Fruit fly (Drosophila melanogaster) whole organism, adult: Measurements from ENCODE around the gene emei.

ENCODE experiments used
- CG11617 ChIP-seq: fragments of 200-800 bp; sonication (Bioruptor generic); optimal IDR thresholded peaks from 2 replicates; lab custom pipeline; 2017; ENCODE audit warnings: mild to moderate bottlenecking, missing biosample characterization, missing genetic modification reagents, missing genetic modification characterization
- CG12768 ChIP-seq: fragments of 200-800 bp; sonication (Bioruptor generic); optimal IDR thresholded peaks from 2 replicates; lab custom pipeline; 2017; ENCODE audit warnings: missing biosample characterization, missing genetic modification characterization, mild to moderate bottlenecking, moderate library complexity, missing genetic modification reagents
- CG14711 ChIP-seq: fragments of 200-800 bp; sonication (Bioruptor generic); optimal IDR thresholded peaks from 2 replicates; lab custom pipeline; 2018; ENCODE audit warnings: missing biosample characterization, mild to moderate bottlenecking, missing genetic modification characterization, moderate library complexity
- CG1620 ChIP-seq: fragments of 200-800 bp; sonication (Bioruptor generic); optimal IDR thresholded peaks from 2 replicates; lab custom pipeline; 2016; ENCODE audit warnings: missing biosample characterization, missing genetic modification characterization
- CG33017 ChIP-seq: fragments of 200-800 bp; sonication (Bioruptor generic); optimal IDR thresholded peaks from 2 replicates; lab custom pipeline; 2018; ENCODE audit warnings: missing biosample characterization, mild to moderate bottlenecking, missing genetic modification characterization, moderate library complexity
- CG5204 ChIP-seq: fragments of 200-800 bp; sonication (Bioruptor generic); optimal IDR thresholded peaks from 2 replicates; lab custom pipeline; 2016; ENCODE audit warnings: missing biosample characterization, missing genetic modification characterization
- CG7045 ChIP-seq: fragments of 200-800 bp; sonication (Bioruptor generic); optimal IDR thresholded peaks from 2 replicates; lab custom pipeline; 2017; ENCODE audit warnings: missing biosample characterization, mild to moderate bottlenecking, missing genetic modification characterization
- CG7101 ChIP-seq: fragments of 200-800 bp; sonication (Bioruptor generic); optimal IDR thresholded peaks from 2 replicates; lab custom pipeline; 2018; ENCODE audit warnings: missing biosample characterization, mild to moderate bottlenecking, missing genetic modification characterization, moderate library complexity
- Clk ChIP-seq: fragments of 200-800 bp; sonication (Bioruptor generic); optimal IDR thresholded peaks from 2 replicates; lab custom pipeline; 2017; ENCODE audit warnings: missing biosample characterization, missing genetic modification characterization
- Crg-1 ChIP-seq: fragments of 200-800 bp; sonication (Bioruptor generic); optimal IDR thresholded peaks from 2 replicates; lab custom pipeline; 2016; ENCODE audit warnings: missing biosample characterization, missing genetic modification characterization
- Hr96 ChIP-seq: fragments of 200-800 bp; sonication (Bioruptor generic); optimal IDR thresholded peaks from 2 replicates; lab custom pipeline; 2016; ENCODE audit warnings: missing biosample characterization, missing genetic modification characterization
- Mnt ChIP-seq: fragments of 200-800 bp; sonication (Bioruptor generic); optimal IDR thresholded peaks from 2 replicates; lab custom pipeline; 2016; ENCODE audit warnings: missing biosample characterization, mild to moderate bottlenecking, missing genetic modification characterization
- bab1 ChIP-seq: fragments of 200-800 bp; sonication (Bioruptor generic); optimal IDR thresholded peaks from 3 replicates; lab custom pipeline; 2019; ENCODE audit warnings: missing biosample characterization, mild to moderate bottlenecking, missing genetic modification characterization, moderate library complexity
- cic ChIP-seq: fragments of 200-800 bp; sonication (Bioruptor generic); optimal IDR thresholded peaks from 2 replicates; lab custom pipeline; 2017; ENCODE audit warnings: missing biosample characterization, mild to moderate bottlenecking, missing genetic modification characterization, moderate library complexity
- cnc ChIP-seq, 2 experiments: fragments of >200 bp; optimal IDR thresholded peaks; 2 replicates each; lab custom pipeline; 2017
- kay ChIP-seq: fragments of 200-800 bp; sonication (Bioruptor generic); peaks from one replicate; lab custom pipeline; 2016; ENCODE audit warnings: missing biosample characterization, missing genetic modification characterization, borderline replicate concordance
- ovo ChIP-seq: fragments of 200-800 bp; sonication (Bioruptor generic); optimal IDR thresholded peaks from 2 replicates; lab custom pipeline; 2016; ENCODE audit warnings: missing biosample characterization, missing genetic modification characterization
- pad ChIP-seq: fragments of 200-800 bp; sonication (Bioruptor generic); optimal IDR thresholded peaks from 3 replicates; lab custom pipeline; 2017; ENCODE audit warnings: missing biosample characterization, missing genetic modification characterization, mild to moderate bottlenecking, moderate library complexity, missing genetic modification reagents
- tj ChIP-seq: fragments of 200-800 bp; sonication (Bioruptor generic); optimal IDR thresholded peaks from 3 replicates; lab custom pipeline; 2017; ENCODE audit warnings: missing biosample characterization, mild to moderate bottlenecking, missing genetic modification characterization, moderate library complexity
- toe ChIP-seq: fragments of 200-800 bp; sonication (Bioruptor generic); optimal IDR thresholded peaks from 2 replicates; lab custom pipeline; 2016; ENCODE audit warnings: missing biosample characterization, missing genetic modification characterization

The emei gene

dm6 chr3L:11096195-11096908 lies 13.1 kb upstream of the emei start, which contains the start of the genes CG46439, Iyd and CG33947:
CG46439 (minus strand) TSS chr3L:11096245.
Iyd (minus strand) TSS chr3L:11096245.
CG33947 (plus strand) TSS chr3L:11096496.
- TF ChIP-seq Mnt (GFP tag; lab: Kevin White, UChicago) (peak; percentile 53), CG7045 (GFP tag; lab: Kevin White, UChicago) (no peak), kay (GFP tag; lab: Kevin White, UChicago) (no peak), CG11617 (GFP tag; lab: Kevin White, UChicago) (no peak), CG12768 (GFP tag; lab: Kevin White, UChicago) (peak; percentile 43), cnc (optimal IDR thresholded peaks at IDR 0.05; lab: Kevin White, UChicago) (no peak), cic (GFP tag; lab: Kevin White, UChicago) (peak; percentile 33), ovo (GFP tag; lab: Kevin White, UChicago) (no peak), bab1 (GFP tag; lab: Kevin White, UChicago) (peak; percentile 64), toe (GFP tag; lab: Kevin White, UChicago) (no peak), CG7101 (peak; percentile 29), CG5204 (GFP tag; lab: Kevin White, UChicago) (no peak), Clk (GFP tag; lab: Kevin White, UChicago) (no peak), Crg-1 (peak; percentile 54), CG33017 (tag; lab: Kevin White, UChicago) (no peak), CG14711 (tag; lab: Kevin White, UChicago) (no peak), Hr96 (GFP tag; lab: Kevin White, UChicago) (no peak), pad (GFP tag; lab: Kevin White, UChicago) (no peak), tj (GFP tag; lab: Kevin White, UChicago) (peak; percentile 46), CG1620 (GFP tag; lab: Kevin White, UChicago) (peak; percentile 8)

- no peak for TF ChIP-seq cnc (optimal IDR thresholded peaks at IDR 0.05; lab: Kevin White, UChicago)
- TF ChIP-seq ovo (GFP tag; lab: Kevin White, UChicago), result peak; percentile 84
- TF ChIP-seq kay (GFP tag; lab: Kevin White, UChicago), result peak; percentile 97
- TF ChIP-seq bab1 (GFP tag; lab: Kevin White, UChicago), result peak; percentile 95
- peak; percentile 92 for TF ChIP-seq Hr96 (GFP tag; lab: Kevin White, UChicago)
- peak; percentile 86 for TF ChIP-seq CG33017 (tag; lab: Kevin White, UChicago)
- peak; percentile 93 for TF ChIP-seq CG7045 (GFP tag; lab: Kevin White, UChicago)
- TF ChIP-seq CG5204 (GFP tag; lab: Kevin White, UChicago), result peak; percentile 96
- peak; percentile 96 for TF ChIP-seq toe (GFP tag; lab: Kevin White, UChicago)
- peak; percentile 85 for TF ChIP-seq Clk (GFP tag; lab: Kevin White, UChicago)
- peak; percentile 92 for TF ChIP-seq CG7101
- TF ChIP-seq CG11617 (GFP tag; lab: Kevin White, UChicago), result peak; percentile 97
- TF ChIP-seq cic (GFP tag; lab: Kevin White, UChicago), result peak; percentile 71
- TF ChIP-seq CG12768 (GFP tag; lab: Kevin White, UChicago), result peak; percentile 96
- peak; percentile 88 for TF ChIP-seq CG14711 (tag; lab: Kevin White, UChicago)
- TF ChIP-seq tj (GFP tag; lab: Kevin White, UChicago), result peak; percentile 80
- TF ChIP-seq CG1620 (GFP tag; lab: Kevin White, UChicago), result peak; percentile 96
- TF ChIP-seq pad (GFP tag; lab: Kevin White, UChicago), result peak; percentile 89
- TF ChIP-seq Crg-1, result peak; percentile 98
- TF ChIP-seq Mnt (GFP tag; lab: Kevin White, UChicago), result peak; percentile 89
Measured at dm6 chr3L:11097982-11098663, 11.4 kb upstream of the emei start, which contains the start of the genes Irbp18 and APP-BP1. Irbp18 (minus strand) TSS chr3L:11098186. APP-BP1 (plus strand) TSS chr3L:11098412.

- no peak for TF ChIP-seq Crg-1
- peak; percentile 19 for TF ChIP-seq kay (GFP tag; lab: Kevin White, UChicago)
Measured at dm6 chr3L:11101598-11101997, 7.9 kb upstream of the emei start, which contains the start of gene Elo68beta. Elo68beta (minus strand) TSS chr3L:11101698.

dm6 chr3L:11102930-11103329 lies 6.6 kb upstream of the emei start, which contains the start of gene Elo68alpha:
Elo68alpha (minus strand) TSS chr3L:11103030.
- TF ChIP-seq CG7101 (no peak), Clk (GFP tag; lab: Kevin White, UChicago) (no peak), bab1 (GFP tag; lab: Kevin White, UChicago) (no peak), cnc (optimal IDR thresholded peaks at IDR 0.05; lab: Kevin White, UChicago) (no peak), CG7045 (GFP tag; lab: Kevin White, UChicago) (no peak), CG1620 (GFP tag; lab: Kevin White, UChicago) (no peak), Mnt (GFP tag; lab: Kevin White, UChicago) (no peak), Hr96 (GFP tag; lab: Kevin White, UChicago) (no peak), ovo (GFP tag; lab: Kevin White, UChicago) (no peak), pad (GFP tag; lab: Kevin White, UChicago) (no peak), CG12768 (GFP tag; lab: Kevin White, UChicago) (no peak), kay (GFP tag; lab: Kevin White, UChicago) (no peak), tj (GFP tag; lab: Kevin White, UChicago) (no peak), CG14711 (tag; lab: Kevin White, UChicago) (no peak), cic (GFP tag; lab: Kevin White, UChicago) (no peak), CG33017 (tag; lab: Kevin White, UChicago) (no peak), CG5204 (GFP tag; lab: Kevin White, UChicago) (no peak), toe (GFP tag; lab: Kevin White, UChicago) (no peak), Crg-1 (no peak), CG11617 (GFP tag; lab: Kevin White, UChicago) (no peak)
